Worm (Caenorhabditis elegans) whole organism, L2 larva: ENCODE measurements around the gene Y37E11AR.7.

ENCODE experiments used
- C34F6.9 ChIP-seq: fragments of 150-350 bp; optimal IDR thresholded peaks from 2 replicates; lab custom pipeline; 2014; ENCODE audit warnings: missing biosample characterization, missing genetic modification characterization
- F13H6.1 ChIP-seq: sonication (generic microtip); optimal IDR thresholded peaks from 2 replicates; lab custom pipeline; 2016; ENCODE audit warnings: missing genetic modification characterization, missing compliant biosample characterization
- R02D3.7 ChIP-seq: fragments of 150-350 bp; optimal IDR thresholded peaks from 2 replicates; lab custom pipeline; 2014; ENCODE audit warnings: missing biosample characterization, missing genetic modification characterization
- Y55F3AM.14 ChIP-seq: fragments of 200-800 bp; sonication (Bioruptor generic); optimal IDR thresholded peaks from 2 replicates; lab custom pipeline; 2018; ENCODE audit warnings: mild to moderate bottlenecking, missing genetic modification characterization, missing compliant biosample characterization
- ZK546.5 ChIP-seq: sonication (generic microtip); optimal IDR thresholded peaks from 2 replicates; lab custom pipeline; 2017; ENCODE audit warnings: missing biosample characterization, missing genetic modification characterization
- alr-1 ChIP-seq: fragments of 150-350 bp; optimal IDR thresholded peaks from 2 replicates; lab custom pipeline; 2014; ENCODE audit warnings: missing biosample characterization, missing genetic modification characterization
- aly-2 ChIP-seq: fragments of 150-350 bp; optimal IDR thresholded peaks from 2 replicates; lab custom pipeline; 2014; ENCODE audit warnings: missing biosample characterization, missing genetic modification characterization
- ama-1 ChIP-seq: fragments of 150-350 bp; optimal IDR thresholded peaks from 2 replicates; lab custom pipeline; 2018; ENCODE audit warnings: inconsistent platforms
- blmp-1 ChIP-seq: sonication (generic microtip); optimal IDR thresholded peaks from 2 replicates; lab custom pipeline; 2017; ENCODE audit warnings: missing genetic modification characterization, mild to moderate bottlenecking, missing compliant biosample characterization, antibody characterized with exemption, moderate library complexity; ENCODE audit not compliant: insufficient read depth
- ceh-16 ChIP-seq: fragments of 150-350 bp; optimal IDR thresholded peaks from 2 replicates; lab custom pipeline; 2014; ENCODE audit warnings: missing biosample characterization, missing genetic modification characterization
- ceh-82 ChIP-seq: fragments of 150-350 bp; optimal IDR thresholded peaks from 2 replicates; lab custom pipeline; 2014; ENCODE audit warnings: missing biosample characterization, missing genetic modification characterization
- crh-2 ChIP-seq: sonication (generic microtip); optimal IDR thresholded peaks from 2 replicates; lab custom pipeline; 2017; ENCODE audit warnings: missing biosample characterization, missing genetic modification characterization
- dmd-4 ChIP-seq: sonication (generic microtip); optimal IDR thresholded peaks from 2 replicates; lab custom pipeline; 2017; ENCODE audit warnings: missing biosample characterization, missing genetic modification characterization
- egl-27 ChIP-seq: sonication (generic microtip); optimal IDR thresholded peaks from 3 replicates; lab custom pipeline; 2017; ENCODE audit warnings: missing biosample characterization, missing genetic modification reagents, missing genetic modification characterization
- elt-1 ChIP-seq: fragments of 150-350 bp; optimal IDR thresholded peaks from 2 replicates; lab custom pipeline; 2014; ENCODE audit warnings: missing biosample characterization, missing genetic modification characterization
- elt-3 ChIP-seq: sonication (generic microtip); optimal IDR thresholded peaks from 2 replicates; lab custom pipeline; 2017; ENCODE audit warnings: missing biosample characterization, missing genetic modification characterization
- fos-1 ChIP-seq: fragments of 150-350 bp; optimal IDR thresholded peaks from 2 replicates; lab custom pipeline; 2014; ENCODE audit warnings: missing biosample characterization, missing genetic modification characterization
- gmeb-1 ChIP-seq: fragments of 150-350 bp; optimal IDR thresholded peaks from 2 replicates; lab custom pipeline; 2014; ENCODE audit warnings: missing biosample characterization, missing genetic modification characterization
- lin-11 ChIP-seq: fragments of 150-350 bp; sonication (generic microtip); optimal IDR thresholded peaks from 2 replicates; lab custom pipeline; 2014; ENCODE audit warnings: missing biosample characterization, missing genetic modification characterization, inconsistent platforms, mixed read lengths
- lin-13 ChIP-seq: fragments of 150-350 bp; optimal IDR thresholded peaks from 2 replicates; lab custom pipeline; 2014; ENCODE audit warnings: missing biosample characterization, missing genetic modification reagents, missing genetic modification characterization
- lsy-2 ChIP-seq, 2 experiments: fragments of 150-350 bp in 1 of 2; sonication (generic microtip) in 1 of 2; optimal IDR thresholded peaks; 2 replicates each; lab custom pipeline; 2014 to 2017; ENCODE audit warnings: missing biosample characterization in 2 of 2, missing genetic modification characterization in 2 of 2
- mbf-1 ChIP-seq: sonication (generic microtip); optimal IDR thresholded peaks from 2 replicates; lab custom pipeline; 2017; ENCODE audit warnings: missing biosample characterization, missing genetic modification characterization
- mdl-1 ChIP-seq, 2 experiments: fragments of 150-350 bp in 1 of 2; sonication (generic microtip) in 1 of 2; optimal IDR thresholded peaks; 2 replicates each; lab custom pipeline; 2017; ENCODE audit warnings: missing biosample characterization in 2 of 2, missing genetic modification characterization in 2 of 2
- nhr-12 ChIP-seq: fragments of 150-350 bp; optimal IDR thresholded peaks from 2 replicates; lab custom pipeline; 2014; ENCODE audit warnings: missing biosample characterization, missing genetic modification characterization
- nhr-129 ChIP-seq: fragments of 150-350 bp; optimal IDR thresholded peaks from 2 replicates; lab custom pipeline; 2014; ENCODE audit warnings: missing biosample characterization, missing genetic modification characterization
- nhr-21 ChIP-seq: fragments of 150-350 bp; optimal IDR thresholded peaks from 2 replicates; lab custom pipeline; 2014; ENCODE audit warnings: missing biosample characterization, missing genetic modification characterization
- nhr-23 ChIP-seq: fragments of 150-350 bp; optimal IDR thresholded peaks from 2 replicates; lab custom pipeline; 2014; ENCODE audit warnings: missing biosample characterization, missing genetic modification reagents, missing genetic modification characterization
- nhr-237 ChIP-seq: fragments of 150-350 bp; optimal IDR thresholded peaks from 2 replicates; lab custom pipeline; 2014; ENCODE audit warnings: missing biosample characterization, missing genetic modification characterization
- nhr-25 ChIP-seq: fragments of 150-350 bp; sonication (generic microtip); optimal IDR thresholded peaks from 3 replicates; lab custom pipeline; 2014; ENCODE audit warnings: missing biosample characterization, missing genetic modification characterization
- nhr-6 ChIP-seq: fragments of 150-350 bp; optimal IDR thresholded peaks from 2 replicates; lab custom pipeline; 2014; ENCODE audit warnings: missing biosample characterization, missing genetic modification characterization
- nhr-77 ChIP-seq: fragments of 150-350 bp; optimal IDR thresholded peaks from 2 replicates; lab custom pipeline; 2014; ENCODE audit warnings: missing biosample characterization, missing genetic modification characterization
- peb-1 ChIP-seq: fragments of 150-350 bp; optimal IDR thresholded peaks from 2 replicates; lab custom pipeline; 2014; ENCODE audit warnings: missing biosample characterization, missing genetic modification characterization
- skn-1 ChIP-seq: sonication (generic microtip); optimal IDR thresholded peaks from 2 replicates; lab custom pipeline; 2017; ENCODE audit warnings: missing biosample characterization, missing genetic modification characterization
- sma-3 ChIP-seq: sonication (generic microtip); optimal IDR thresholded peaks from 2 replicates; lab custom pipeline; 2016; ENCODE audit warnings: missing genetic modification reagents, missing genetic modification characterization, missing compliant biosample characterization
- sma-9 ChIP-seq, 2 experiments: fragments of 150-350 bp in 1 of 2; sonication (generic microtip) in 1 of 2; optimal IDR thresholded peaks; 2 replicates each; lab custom pipeline; 2014 to 2016; ENCODE audit warnings: missing genetic modification characterization in 2 of 2, mild to moderate bottlenecking in 1 of 2, missing biosample characterization in 1 of 2, missing compliant biosample characterization in 1 of 2, missing genetic modification reagents in 1 of 2, moderate library complexity in 1 of 2
- snpc-4 ChIP-seq: fragments of 150-350 bp; optimal IDR thresholded peaks from 2 replicates; lab custom pipeline; 2014; ENCODE audit warnings: missing biosample characterization, missing genetic modification characterization
- unc-39 ChIP-seq: fragments of 150-350 bp; optimal IDR thresholded peaks from 2 replicates; lab custom pipeline; 2014; ENCODE audit warnings: missing biosample characterization, missing genetic modification characterization
- unc-55 ChIP-seq: fragments of 150-350 bp; sonication (generic microtip); optimal IDR thresholded peaks from 3 replicates; lab custom pipeline; 2014; ENCODE audit warnings: missing biosample characterization, missing genetic modification reagents, missing genetic modification characterization
- unc-62 ChIP-seq: fragments of 150-350 bp; optimal IDR thresholded peaks from 2 replicates; lab custom pipeline; 2014; ENCODE audit warnings: missing biosample characterization, missing genetic modification reagents, missing genetic modification characterization
- zag-1 ChIP-seq: fragments of 150-350 bp; optimal IDR thresholded peaks from 2 replicates; lab custom pipeline; 2014; ENCODE audit warnings: missing biosample characterization, missing genetic modification characterization
- ztf-1 ChIP-seq: fragments of 200-800 bp; sonication (Bioruptor generic); conservative IDR thresholded peaks from 2 replicates; pipeline ENCODE4 v1.3.6; 2022; ENCODE audit warnings: missing genetic modification characterization, missing compliant biosample characterization
- ztf-11 ChIP-seq: sonication (generic microtip); optimal IDR thresholded peaks from 2 replicates; lab custom pipeline; 2017; ENCODE audit warnings: missing biosample characterization, missing genetic modification characterization
- ztf-4 ChIP-seq: fragments of 150-350 bp; optimal IDR thresholded peaks from 2 replicates; lab custom pipeline; 2014; ENCODE audit warnings: missing biosample characterization, missing genetic modification characterization

Y37E11AR.7 gene

ce11 chrIV:3740830-3741477, 14.3 kb downstream of the Y37E11AR.7 start, which contains the start of gene nape-1:
Gene nape-1, minus strand, starts transcription at chrIV:3740880.
- TF ChIP-seq ama-1 (lab: Kevin White, UChicago) (no peak), egl-27 (tag; lab: Kevin White, UChicago) (no peak), nhr-25 (tag; lab: Kevin White, UChicago) (no peak), sma-9 (GFP tag; optimal IDR thresholded peaks at IDR 0.05; lab: Kevin White, UChicago) (peak; percentile 4), sma-9 (tag; optimal IDR thresholded peaks at IDR 0.05; lab: Kevin White, UChicago) (no peak), lin-13 (GFP tag; lab: Kevin White, UChicago) (peak; percentile 41), snpc-4 (no peak), ztf-1 (GFP tag; lab: Robert Waterston, UW) (no peak), nhr-23 (tag; lab: Kevin White, UChicago) (no peak), nhr-12 (no peak), elt-3 (tag; lab: Kevin White, UChicago) (no peak), skn-1 (tag; lab: Kevin White, UChicago) (no peak), unc-62 (GFP tag; lab: Kevin White, UChicago) (no peak), mdl-1 (tag; optimal IDR thresholded peaks at IDR 0.05; lab: Kevin White, UChicago) (peak in 1 of 2 experiments; percentile 28), nhr-129 (tag; lab: Kevin White, UChicago) (peak; percentile 74), lsy-2 (tag; optimal IDR thresholded peaks at IDR 0.05; lab: Kevin White, UChicago) (peak in 1 of 2 experiments; percentile 28), ceh-82 (tag; lab: Kevin White, UChicago) (no peak), blmp-1 (tag; lab: Kevin White, UChicago) (no peak), nhr-237 (tag; lab: Kevin White, UChicago) (no peak), fos-1 (peak; percentile 43), crh-2 (peak; percentile 52), nhr-21 (no peak), ZK546.5 (no peak), peb-1 (tag; lab: Kevin White, UChicago) (no peak), unc-55 (GFP tag; lab: Kevin White, UChicago) (peak; percentile 47), sma-3 (no peak), F13H6.1 (tag; lab: Kevin White, UChicago) (peak; percentile 68), C34F6.9 (peak; percentile 46), ceh-16 (tag; lab: Kevin White, UChicago) (no peak), gmeb-1 (tag; lab: Kevin White, UChicago) (peak; percentile 34), dmd-4 (tag; lab: Kevin White, UChicago) (no peak), alr-1 (tag; lab: Kevin White, UChicago) (no peak), elt-1 (no peak), zag-1 (tag; lab: Kevin White, UChicago) (no peak)

DNA sequence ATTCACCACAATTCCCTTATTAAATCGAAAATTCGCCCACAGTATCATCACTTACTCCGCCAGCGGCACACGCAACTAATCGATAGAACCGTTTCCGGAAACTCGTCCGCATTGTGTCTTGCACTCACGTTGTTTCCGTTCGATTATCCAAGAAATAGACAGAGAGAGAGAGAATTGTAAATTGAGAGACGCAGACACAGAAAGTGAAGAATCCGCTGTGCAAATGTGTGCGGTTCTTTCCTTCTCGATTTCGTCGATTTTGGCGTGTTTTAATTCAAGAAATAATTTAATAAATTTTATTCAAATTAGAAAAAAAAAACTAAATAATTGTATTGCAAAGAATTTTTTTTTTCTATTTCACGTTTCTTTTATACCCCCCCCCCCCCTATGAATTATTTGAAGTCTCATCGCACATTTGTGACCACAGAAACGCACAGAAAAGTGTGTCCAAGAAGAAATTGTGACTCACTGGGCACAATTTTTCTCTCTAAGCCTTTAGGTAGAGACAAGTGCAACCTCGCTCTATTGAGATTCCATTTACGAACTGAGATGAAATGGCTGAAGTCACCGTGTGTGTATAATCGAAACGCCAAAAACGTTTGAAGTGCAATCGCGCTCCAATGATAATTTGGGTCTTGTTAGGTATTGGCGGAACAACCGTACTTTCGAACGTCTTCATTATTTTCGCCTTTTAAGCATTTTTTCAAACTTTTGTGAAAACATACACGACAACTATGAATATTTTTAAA, 16.4 kb downstream of the Y37E11AR.7 start, which contains the start of gene nape-2:
Gene nape-2 (minus strand): TSS at position 271 of the 749 bp plus-strand sequence.
- TF ChIP-seq lin-13 (GFP tag; lab: Kevin White, UChicago) (no peak), fos-1 (peak; percentile 24), skn-1 (tag; lab: Kevin White, UChicago) (no peak), snpc-4 (no peak), nhr-77 (tag; lab: Kevin White, UChicago) (no peak), unc-62 (GFP tag; lab: Kevin White, UChicago) (no peak), nhr-23 (tag; lab: Kevin White, UChicago) (no peak), ztf-4 (tag; lab: Kevin White, UChicago) (no peak), F13H6.1 (tag; lab: Kevin White, UChicago) (no peak), lsy-2 (tag; optimal IDR thresholded peaks at IDR 0.05; lab: Kevin White, UChicago) (peak in 1 of 2 experiments; percentile 27), blmp-1 (tag; lab: Kevin White, UChicago) (no peak), R02D3.7 (tag; lab: Kevin White, UChicago) (no peak), nhr-237 (tag; lab: Kevin White, UChicago) (no peak), zag-1 (tag; lab: Kevin White, UChicago) (no peak), C34F6.9 (peak; percentile 5), aly-2 (no peak), ceh-82 (tag; lab: Kevin White, UChicago) (no peak), unc-55 (GFP tag; lab: Kevin White, UChicago) (peak; percentile 18), sma-9 (GFP tag; optimal IDR thresholded peaks at IDR 0.05; lab: Kevin White, UChicago) (no peak), sma-9 (tag; optimal IDR thresholded peaks at IDR 0.05; lab: Kevin White, UChicago) (no peak), unc-39 (tag; lab: Kevin White, UChicago) (no peak), mbf-1 (tag; lab: Kevin White, UChicago) (no peak), elt-1 (no peak), Y55F3AM.14 (GFP tag; lab: Kevin White, UChicago) (no peak), nhr-129 (tag; lab: Kevin White, UChicago) (peak; percentile 30), ceh-16 (tag; lab: Kevin White, UChicago) (no peak), ztf-1 (GFP tag; lab: Robert Waterston, UW) (no peak), gmeb-1 (tag; lab: Kevin White, UChicago) (no peak), crh-2 (peak; percentile 17), lin-11 (tag; lab: Kevin White, UChicago) (no peak), elt-3 (tag; lab: Kevin White, UChicago) (no peak), mdl-1 (tag; optimal IDR thresholded peaks at IDR 0.05; lab: Kevin White, UChicago) (no peak), alr-1 (tag; lab: Kevin White, UChicago) (no peak), nhr-25 (tag; lab: Kevin White, UChicago) (no peak), dmd-4 (tag; lab: Kevin White, UChicago) (no peak), ztf-11 (tag; lab: Kevin White, UChicago) (no peak), egl-27 (tag; lab: Kevin White, UChicago) (no peak), nhr-6 (no peak)
